Worm (Caenorhabditis elegans): ENCODE results near the gene Y49F6B.13.

Y49F6B.13 gene

ce11 chrII:3436412-3436811 is 35.1 kb downstream of the Y49F6B.13 start, which contains the start of gene skpo-2:
skpo-2 (minus strand) TSS chrII:3436512.
- no peak for TF ChIP-seq pros-1 (tag; optimal IDR thresholded peaks at IDR 0.05)
- no peak for TF ChIP-seq eyg-1 (tag; optimal IDR thresholded peaks at IDR 0.05)
- TF ChIP-seq nhr-232 (tag; optimal IDR thresholded peaks at IDR 0.05) = no peak
- TF ChIP-seq ama-1 (optimal IDR thresholded peaks at IDR 0.05) = no peak
- no peak for TF ChIP-seq ztf-16 (tag; optimal IDR thresholded peaks at IDR 0.05)
- TF ChIP-seq unc-55 (GFP tag; optimal IDR thresholded peaks at IDR 0.05) = no peak
- no peak for TF ChIP-seq unc-3 (GFP tag; conservative IDR thresholded peaks at IDR 0.05)
- TF ChIP-seq unc-3 (tag; optimal IDR thresholded peaks at IDR 0.05) = no peak
- no peak for TF ChIP-seq fkh-10 (GFP tag; optimal IDR thresholded peaks at IDR 0.05)
- TF ChIP-seq gmeb-2 (tag; optimal IDR thresholded peaks at IDR 0.05) = no peak
- TF ChIP-seq ceh-22 (tag; optimal IDR thresholded peaks at IDR 0.05) = no peak
- no peak for TF ChIP-seq npax-4 (tag; optimal IDR thresholded peaks at IDR 0.05)
- no peak for TF ChIP-seq ceh-18 (tag; optimal IDR thresholded peaks at IDR 0.05)
- no peak for TF ChIP-seq ceh-6 (GFP tag; optimal IDR thresholded peaks at IDR 0.05)
- no peak for TF ChIP-seq T23F11.4 (GFP tag; optimal IDR thresholded peaks at IDR 0.05)
- no peak for TF ChIP-seq C38D4.7 (GFP tag; optimal IDR thresholded peaks at IDR 0.05)
- no peak for TF ChIP-seq sox-4 (tag; optimal IDR thresholded peaks at IDR 0.05)
- no peak for TF ChIP-seq C08G9.2 (tag; optimal IDR thresholded peaks at IDR 0.05)
- no peak for TF ChIP-seq pag-3 (tag; optimal IDR thresholded peaks at IDR 0.05; ENCODE audit: borderline replicate concordance)

ce11 chrII:3434893-3435503 is 36.5 kb downstream of the Y49F6B.13 start:
- no peak for TF ChIP-seq dmd-4 (tag; optimal IDR thresholded peaks at IDR 0.05; ENCODE audit: borderline replicate concordance)
- no peak for TF ChIP-seq pat-9 (tag; optimal IDR thresholded peaks at IDR 0.05)

DNA sequence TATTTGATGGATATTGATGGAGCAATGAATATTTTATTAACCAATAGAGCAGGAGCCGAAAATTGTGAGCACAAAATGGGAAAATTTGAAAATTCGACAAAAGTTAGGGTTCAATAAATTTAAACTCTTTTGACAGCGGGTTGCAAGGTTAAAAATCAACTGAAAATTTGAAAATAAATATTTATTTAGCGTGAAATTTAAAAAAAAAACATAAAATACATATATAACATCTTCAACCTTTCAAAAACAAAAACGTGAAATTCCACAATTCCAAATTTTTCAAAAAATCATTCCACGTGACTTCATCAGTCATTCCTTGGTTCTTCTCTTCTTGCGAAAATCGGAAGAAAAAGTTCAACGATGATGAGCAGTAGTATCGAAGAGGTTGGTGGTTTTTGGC is 42.1 kb downstream of the Y49F6B.13 start, which contains the start of gene C16C8.18:
Gene C16C8.18 (plus strand): TSS at position 301 of the 400 bp plus-strand sequence.
- TF ChIP-seq dmd-4 (tag; optimal IDR thresholded peaks at IDR 0.05; ENCODE audit: borderline replicate concordance) (no peak), ceh-18 (tag; optimal IDR thresholded peaks at IDR 0.05) (no peak), hlh-6 (tag; optimal IDR thresholded peaks at IDR 0.05) (no peak), rnt-1 (tag; optimal IDR thresholded peaks at IDR 0.05) (no peak), hlh-13 (GFP tag; optimal IDR thresholded peaks at IDR 0.05) (no peak)

ce11 chrII:3428158-3428704 is 43.3 kb downstream of the Y49F6B.13 start:
- TF ChIP-seq unc-3 (GFP tag; conservative IDR thresholded peaks at IDR 0.05) (no peak), unc-3 (tag; optimal IDR thresholded peaks at IDR 0.05) (peak; percentile 11), F13H6.1 (tag; optimal IDR thresholded peaks at IDR 0.05) (no peak), K09A11.1 (tag; optimal IDR thresholded peaks at IDR 0.05; ENCODE audit: insufficient read depth) (no peak), hlh-30 (tag; optimal IDR thresholded peaks at IDR 0.05; ENCODE audit: insufficient read depth) (peak; percentile 28), ceh-19 (GFP tag; optimal IDR thresholded peaks at IDR 0.05) (peak; percentile 49), nfya-1 (tag; optimal IDR thresholded peaks at IDR 0.05) (peak; percentile 8), ceh-48 (tag; optimal IDR thresholded peaks at IDR 0.05) (peak; percentile 85), sox-4 (tag; optimal IDR thresholded peaks at IDR 0.05) (peak; percentile 17)

- no peak for TF ChIP-seq C38D4.7 (GFP tag; optimal IDR thresholded peaks at IDR 0.05)
- TF ChIP-seq sox-2 (GFP tag; IDR thresholded peaks at IDR 0.05) = no peak
- no peak for TF ChIP-seq madf-2 (tag; optimal IDR thresholded peaks at IDR 0.05)
These were observed 46.1 kb downstream of the Y49F6B.13 start, which contains the start of gene nep-11 for ce11 chrII:3425433-3425832. nep-11 (minus strand) TSS chrII:3425533.

Measured in whole organism, late embryonic.